Fruit fly (Drosophila melanogaster): ENCODE results near the gene SNF4Agamma.

SNF4Agamma gene

DNA sequence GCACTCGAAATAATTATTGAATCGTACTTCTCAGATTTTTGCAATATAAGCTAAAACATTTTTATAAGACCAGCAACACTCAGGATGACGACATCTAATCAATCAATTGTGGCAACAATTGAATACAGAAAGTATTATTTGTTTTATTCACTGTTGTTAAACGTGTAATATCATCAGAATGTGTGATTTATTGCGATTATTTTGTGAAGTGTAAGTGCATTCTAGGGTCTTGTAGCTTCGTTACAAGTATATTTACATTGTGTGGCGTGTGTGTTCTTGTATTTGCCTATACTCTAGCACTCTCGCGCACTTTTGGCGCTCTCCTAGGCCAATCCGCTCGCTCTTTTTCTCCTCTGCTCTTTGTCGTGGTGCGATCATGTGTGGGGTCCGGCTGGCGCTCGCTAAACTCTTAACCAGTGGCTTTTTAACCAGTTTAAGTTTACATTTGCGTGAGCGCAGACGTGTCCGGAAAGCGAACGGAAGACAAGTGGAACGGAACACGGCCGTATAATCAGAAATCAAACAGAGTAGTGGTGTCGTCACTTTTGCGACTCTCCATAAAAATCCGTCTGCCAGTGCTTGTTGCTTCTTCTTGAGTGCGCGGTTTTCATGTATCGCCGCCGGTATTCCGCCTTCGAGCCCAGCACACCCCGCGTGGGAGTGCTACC is 64.1 kb downstream of the SNF4Agamma start (continued):
- TF ChIP-seq CG42726 (GFP tag; IDR thresholded peaks at IDR 0.05; ENCODE audit: partially characterized antibody) (no peak), CG2199 (GFP tag; IDR thresholded peaks at IDR 0.05) (peak; percentile 21; the same call in 1 of the 3 replicates), Myb (GFP tag; optimal IDR thresholded peaks at IDR 0.05) (peak; percentile 40), CG13624 (GFP tag; optimal IDR thresholded peaks at IDR 0.05) (peak; percentile 72), YL-1 (GFP tag; optimal IDR thresholded peaks at IDR 0.05) (peak; percentile 36), CG8281 (tag; optimal IDR thresholded peaks at IDR 0.05) (peak; percentile 70), Bgb (GFP tag; IDR thresholded peaks at IDR 0.05; ENCODE audit: partially characterized antibody) (peak; percentile 58; the same call in 1 of the 2 replicates), CG8924 (tag; optimal IDR thresholded peaks at IDR 0.05) (peak; percentile 90), CG6765 (GFP tag; optimal IDR thresholded peaks at IDR 0.05) (no peak), Adf1 (GFP tag; IDR thresholded peaks at IDR 0.05) (peak; percentile 9; the same call in 1 of the 2 replicates), gt (GFP tag; IDR thresholded peaks at IDR 0.05) (peak; percentile 68; the same call in 1 of the 2 replicates), CG17186 (GFP tag; optimal IDR thresholded peaks at IDR 0.05) (peak; percentile 86), sim (GFP tag; IDR thresholded peaks at IDR 0.05) (peak; percentile 24; the same call in 1 of the 2 replicates), Eip74EF (GFP tag; optimal IDR thresholded peaks at IDR 0.05) (peak in 1 of 2 experiments; percentile 87), CG6254 (GFP tag; optimal IDR thresholded peaks at IDR 0.05) (peak; percentile 74), aop (GFP tag; IDR thresholded peaks at IDR 0.05) (no peak), Mad (GFP tag; optimal IDR thresholded peaks at IDR 0.05) (peak; percentile 58), pum (GFP tag; optimal IDR thresholded peaks at IDR 0.05) (peak; percentile 82), Rfx (GFP tag; IDR thresholded peaks at IDR 0.05) (peak; percentile 39; the same call in 1 of the 2 replicates), CG13894 (tag; optimal IDR thresholded peaks at IDR 0.05) (peak; percentile 9), CG2875 (GFP tag; optimal IDR thresholded peaks at IDR 0.05) (peak; percentile 78), nmo (GFP tag; optimal IDR thresholded peaks at IDR 0.05) (peak; percentile 94), ken (GFP tag; IDR thresholded peaks at IDR 0.05) (peak; percentile 53; the same call in 2 of the 3 replicates), repo (GFP tag; optimal IDR thresholded peaks at IDR 0.05) (peak; percentile 61), bbx (GFP tag; IDR thresholded peaks at IDR 0.05; ENCODE audit: partially characterized antibody) (peak; percentile 54; the same call in 1 of the 2 replicates), CG15601 (tag; optimal IDR thresholded peaks at IDR 0.05) (peak; percentile 88), zf30C (GFP tag; optimal IDR thresholded peaks at IDR 0.05) (peak; percentile 75), Dad (GFP tag; optimal IDR thresholded peaks at IDR 0.05) (peak; percentile 67), CG8359 (GFP tag; optimal IDR thresholded peaks at IDR 0.05; ENCODE audit: borderline replicate concordance) (peak; percentile 71), az2 (GFP tag; optimal IDR thresholded peaks at IDR 0.05) (peak; percentile 91), disco-r (GFP tag; optimal IDR thresholded peaks at IDR 0.05) (peak; percentile 74), Dp (GFP tag; optimal IDR thresholded peaks at IDR 0.05) (no peak), ro (GFP tag; IDR thresholded peaks at IDR 0.05) (peak; percentile 35; the same call in 1 of the 2 replicates), HmgD (GFP tag; optimal IDR thresholded peaks at IDR 0.05) (no peak), lilli (GFP tag; optimal IDR thresholded peaks at IDR 0.05) (peak; percentile 81), emc (GFP tag; optimal IDR thresholded peaks at IDR 0.05) (peak; percentile 25), pan (optimal IDR thresholded peaks at IDR 0.05) (no peak), pan (GFP tag; optimal IDR thresholded peaks at IDR 0.05 in 1 of 2, IDR thresholded peaks at IDR 0.05 in 1 of 2) (peak in 1 of 2 experiments; percentile 86), nerfin-2 (GFP tag; IDR thresholded peaks at IDR 0.05; ENCODE audit: partially characterized antibody) (peak; percentile 27; the same call in 1 of the 2 replicates), prd (optimal IDR thresholded peaks at IDR 0.05) (no peak), prd (GFP tag; IDR thresholded peaks at IDR 0.05) (peak; percentile 81), ham (GFP tag; IDR thresholded peaks at IDR 0.05) (no peak), CG11398 (GFP tag; optimal IDR thresholded peaks at IDR 0.05) (peak; percentile 85), GATAe (GFP tag; conservative IDR thresholded peaks at IDR 0.05) (no peak; the same call in 1 of the 2 replicates), MTF-1 (GFP tag; optimal IDR thresholded peaks at IDR 0.05; ENCODE audit: borderline replicate concordance) (no peak), dan (GFP tag; IDR thresholded peaks at IDR 0.05) (no peak), HLH4C (GFP tag; IDR thresholded peaks at IDR 0.05; ENCODE audit: partially characterized antibody) (no peak), twi (tag; optimal IDR thresholded peaks at IDR 0.05) (peak; percentile 66), CG18262 (tag; optimal IDR thresholded peaks at IDR 0.05) (peak; percentile 94)
